Worm (Caenorhabditis elegans): ENCODE data around the gene col-37.

Gene col-37

ce11 chrV:12192129-12192528 is 24.6 kb upstream of the col-37 start, which contains the start of gene rnp-1 (continued):
- TF ChIP-seq F39B2.1 (GFP tag; IDR thresholded peaks at IDR 0.05) (no peak), Y53F4B.3 (GFP tag; IDR thresholded peaks at IDR 0.05) (no peak), rec-8 (tag; optimal IDR thresholded peaks at IDR 0.05) (no peak), madf-3 (GFP tag; IDR thresholded peaks at IDR 0.05) (no peak), atf-7 (tag; optimal IDR thresholded peaks at IDR 0.05) (no peak), ztf-3 (GFP tag; optimal IDR thresholded peaks at IDR 0.05) (no peak), pbrm-1 (GFP tag; IDR thresholded peaks at IDR 0.05) (0 out of 2 replicates have a peak, but pooled peaks have one; percentile 29), nfyb-1 (GFP tag; IDR thresholded peaks at IDR 0.05) (peak; percentile 17; the same call in 1 of the 2 replicates), hmg-1.2 (GFP tag; IDR thresholded peaks at IDR 0.05) (0 out of 2 replicates have a peak, but pooled peaks have one; percentile 8), gei-17 (GFP tag; optimal IDR thresholded peaks at IDR 0.05) (no peak), B0336.3 (GFP tag; IDR thresholded peaks at IDR 0.05) (peak; percentile 58; the same call in 1 of the 2 replicates), B0035.1 (tag; optimal IDR thresholded peaks at IDR 0.05) (no peak)

ce11 chrV:12190943-12191569 is 23.5 kb upstream of the col-37 start, which contains the start of gene dpy-30:
Gene dpy-30, plus strand, starts transcription at chrV:12191519.
- no peak for TF ChIP-seq somi-1 (GFP tag; optimal IDR thresholded peaks at IDR 0.05)
- TF ChIP-seq hlh-12 (tag; optimal IDR thresholded peaks at IDR 0.05): no peak
- TF ChIP-seq efl-1 (GFP tag; optimal IDR thresholded peaks at IDR 0.05): peak; percentile 12
- no peak for TF ChIP-seq B0019.2 (GFP tag; conservative IDR thresholded peaks at IDR 0.05)
- peak; percentile 44; the same call in 1 of the 2 replicates for TF ChIP-seq pbrm-1 (GFP tag; IDR thresholded peaks at IDR 0.05)
- no peak for TF ChIP-seq K12H6.12 (tag; optimal IDR thresholded peaks at IDR 0.05)
- 0 out of 2 replicates have a peak, but pooled peaks have one; percentile 18 for TF ChIP-seq mcd-1 (GFP tag; IDR thresholded peaks at IDR 0.05)
- peak; percentile 31; the same call in 1 of the 2 replicates for TF ChIP-seq D2030.7 (GFP tag; IDR thresholded peaks at IDR 0.05)
- no peak for TF ChIP-seq nfya-2 (GFP tag; IDR thresholded peaks at IDR 0.05)
- no peak for TF ChIP-seq cebp-1 (GFP tag; IDR thresholded peaks at IDR 0.05)
- TF ChIP-seq cebp-1 (tag; optimal IDR thresholded peaks at IDR 0.05): peak; percentile 4
- no peak for TF ChIP-seq aptf-3 (GFP tag; IDR thresholded peaks at IDR 0.05)
- no peak for TF ChIP-seq athp-1 (tag; optimal IDR thresholded peaks at IDR 0.05)
- TF ChIP-seq B0035.1 (tag; optimal IDR thresholded peaks at IDR 0.05): no peak
- no peak for TF ChIP-seq nfya-1 (tag; optimal IDR thresholded peaks at IDR 0.05; ENCODE audit: borderline replicate concordance, insufficient read depth)
- no peak for TF ChIP-seq F55B11.4 (tag; optimal IDR thresholded peaks at IDR 0.05; ENCODE audit: borderline replicate concordance, insufficient read depth)
- no peak for TF ChIP-seq ZK185.1 (tag; optimal IDR thresholded peaks at IDR 0.05; ENCODE audit: poor library complexity, severe bottlenecking)
- no peak for TF ChIP-seq snpc-4 (GFP tag; optimal IDR thresholded peaks at IDR 0.05)
- TF ChIP-seq snpc-4 (tag; optimal IDR thresholded peaks at IDR 0.05): peak in 2 of 4 experiments; percentile 3 to 46
- no peak for TF ChIP-seq hmg-20 (GFP tag; IDR thresholded peaks at IDR 0.05)
- TF ChIP-seq aptf-2 (GFP tag; conservative IDR thresholded peaks at IDR 0.05): no peak
- TF ChIP-seq Y95B8A.8 (GFP tag; IDR thresholded peaks at IDR 0.05): no peak
- peak; percentile 38; the same call in 1 of the 2 replicates for TF ChIP-seq madf-6 (GFP tag; IDR thresholded peaks at IDR 0.05)
- peak; percentile 62 for TF ChIP-seq lsl-1 (GFP tag; optimal IDR thresholded peaks at IDR 0.05)
- no peak for TF ChIP-seq die-1 (tag; optimal IDR thresholded peaks at IDR 0.05)
- peak; percentile 3 for TF ChIP-seq tbp1 (GFP tag; optimal IDR thresholded peaks at IDR 0.05)
- TF ChIP-seq F23B12.7 (tag; optimal IDR thresholded peaks at IDR 0.05; ENCODE audit: insufficient read depth): no peak
- peak; percentile 57 for TF ChIP-seq snpc-3.4 (tag; optimal IDR thresholded peaks at IDR 0.05)
- no peak for TF ChIP-seq Y56A3A.18 (GFP tag; IDR thresholded peaks at IDR 0.05)
- TF ChIP-seq ztf-18 (tag; optimal IDR thresholded peaks at IDR 0.05): peak; percentile 10
- TF ChIP-seq lin-54 (GFP tag; optimal IDR thresholded peaks at IDR 0.05): peak; percentile 53
- no peak for TF ChIP-seq ztf-25 (GFP tag; IDR thresholded peaks at IDR 0.05)
- peak; percentile 60 for TF ChIP-seq F49E8.2 (tag; optimal IDR thresholded peaks at IDR 0.05; ENCODE audit: insufficient read depth)
- peak; percentile 67 for TF ChIP-seq attf-3 (GFP tag; conservative IDR thresholded peaks at IDR 0.05)
- TF ChIP-seq hmg-1.2 (GFP tag; IDR thresholded peaks at IDR 0.05): peak; percentile 86

Data from whole organism, young adult.